Fruit fly (Drosophila melanogaster) whole organism, embryonic: ENCODE results near the gene scrib.

ENCODE experiments used
- CG10267 ChIP-seq: fragments of 200-800 bp; sonication (Bioruptor generic); optimal IDR thresholded peaks from 2 replicates; lab custom pipeline; 2018; ENCODE audit warnings: missing biosample characterization, mild to moderate bottlenecking, missing genetic modification characterization, moderate library complexity
- CG11085 ChIP-seq: fragments of 200-800 bp; sonication (Bioruptor generic); IDR thresholded peaks from 2 replicates; pipeline ENCODE4 v1.3.6; 2022; ENCODE audit warnings: missing biosample characterization, missing genetic modification characterization
- CG11696 ChIP-seq: fragments of 200-800 bp; sonication (Bioruptor generic); IDR thresholded peaks from 2 replicates; pipeline ENCODE4 v1.3.6; 2022; ENCODE audit warnings: missing biosample characterization, missing genetic modification characterization
- CG12219 ChIP-seq: fragments of 200-800 bp; sonication (Bioruptor generic); optimal IDR thresholded peaks from 3 replicates; lab custom pipeline; 2018; ENCODE audit warnings: missing biosample characterization, mild to moderate bottlenecking, missing genetic modification characterization
- CG13624 ChIP-seq: fragments of 200-800 bp; sonication (Bioruptor generic); optimal IDR thresholded peaks from 2 replicates; lab custom pipeline; 2016; ENCODE audit warnings: missing biosample characterization, missing genetic modification characterization
- CG14710 ChIP-seq: fragments of 200-800 bp; sonication (Bioruptor generic); optimal IDR thresholded peaks from 3 replicates; lab custom pipeline; 2019; ENCODE audit warnings: missing biosample characterization, mild to moderate bottlenecking, missing genetic modification characterization, moderate library complexity
- CG14860 ChIP-seq: fragments of 200-800 bp; sonication (Bioruptor generic); IDR thresholded peaks from 3 replicates; pipeline ENCODE4 v1.3.6; 2022; ENCODE audit warnings: missing biosample characterization, missing genetic modification characterization; ENCODE audit not compliant: partially characterized antibody
- CG15073 ChIP-seq: fragments of 200-800 bp; sonication (Bioruptor generic); optimal IDR thresholded peaks from 2 replicates; lab custom pipeline; 2016; ENCODE audit warnings: missing biosample characterization, missing genetic modification characterization
- CG15514 ChIP-seq: fragments of 200-800 bp; sonication (Bioruptor generic); optimal IDR thresholded peaks from 3 replicates; lab custom pipeline; 2017; ENCODE audit warnings: missing biosample characterization, missing genetic modification characterization, mild to moderate bottlenecking, moderate library complexity, missing genetic modification reagents
- CG1603 ChIP-seq: fragments of 200-800 bp; sonication (Bioruptor generic); optimal IDR thresholded peaks from 2 replicates; lab custom pipeline; 2019; ENCODE audit warnings: missing biosample characterization, mild to moderate bottlenecking, missing genetic modification characterization, moderate library complexity
- CG16815 ChIP-seq: fragments of 200-800 bp; sonication (Bioruptor generic); optimal IDR thresholded peaks from 3 replicates; lab custom pipeline; 2017; ENCODE audit warnings: missing biosample characterization, mild to moderate bottlenecking, missing genetic modification characterization
- CG17802 ChIP-seq: fragments of 200-800 bp; sonication (Bioruptor generic); optimal IDR thresholded peaks from 2 replicates; lab custom pipeline; 2018; ENCODE audit warnings: missing biosample characterization, mild to moderate bottlenecking, missing genetic modification characterization, moderate library complexity
- CG18599 ChIP-seq: fragments of 200-800 bp; sonication (Bioruptor generic); optimal IDR thresholded peaks from 3 replicates; lab custom pipeline; 2017; ENCODE audit warnings: missing biosample characterization, missing genetic modification characterization, mild to moderate bottlenecking, moderate library complexity, missing genetic modification reagents
- CG2120 ChIP-seq: fragments of 200-800 bp; sonication (Bioruptor generic); optimal IDR thresholded peaks from 3 replicates; lab custom pipeline; 2016; ENCODE audit warnings: missing biosample characterization, missing genetic modification characterization
- CG30431 ChIP-seq: fragments of 200-800 bp; sonication (Bioruptor generic); optimal IDR thresholded peaks from 2 replicates; lab custom pipeline; 2017; ENCODE audit warnings: missing biosample characterization, missing genetic modification characterization
- CG3407 ChIP-seq: fragments of 200-800 bp; sonication (Bioruptor generic); optimal IDR thresholded peaks from 2 replicates; lab custom pipeline; 2018; ENCODE audit warnings: missing biosample characterization, mild to moderate bottlenecking, missing genetic modification characterization
- CG42726 ChIP-seq: fragments of 200-800 bp; sonication (Bioruptor generic); IDR thresholded peaks from 2 replicates; pipeline ENCODE4 v1.3.6; 2022; ENCODE audit warnings: missing biosample characterization, missing genetic modification characterization; ENCODE audit not compliant: partially characterized antibody
- CG6272 ChIP-seq: fragments of 200-800 bp; sonication (Bioruptor generic); IDR thresholded peaks from 2 replicates; pipeline ENCODE4 v1.3.6; 2022; ENCODE audit warnings: missing biosample characterization, missing genetic modification characterization
- CG6689 ChIP-seq: fragments of 200-800 bp; sonication (Bioruptor generic); IDR thresholded peaks from 2 replicates; pipeline ENCODE4 v1.3.6; 2022; ENCODE audit warnings: missing biosample characterization, missing genetic modification characterization
- CG6854 ChIP-seq: fragments of 200-800 bp; sonication (Bioruptor generic); optimal IDR thresholded peaks from 3 replicates; lab custom pipeline; 2017; ENCODE audit warnings: missing biosample characterization, mild to moderate bottlenecking, missing genetic modification characterization
- CG9215 ChIP-seq: fragments of 200-800 bp; sonication (Bioruptor generic); IDR thresholded peaks from 2 replicates; pipeline ENCODE4 v1.3.6; 2022; ENCODE audit warnings: missing biosample characterization, missing genetic modification characterization
- Deaf1 ChIP-seq: fragments of 200-800 bp; optimal IDR thresholded peaks from 3 replicates; lab custom pipeline; 2019; ENCODE audit warnings: missing biosample characterization, mild to moderate bottlenecking, missing genetic modification characterization, moderate library complexity
- Eip74EF ChIP-seq, 2 experiments: fragments of 200-800 bp in 1 of 2; fragments of >200 bp in 1 of 2; sonication (Bioruptor generic) in 1 of 2; optimal IDR thresholded peaks; 2 replicates each; lab custom pipeline; 2017 to 2019; ENCODE audit warnings: missing biosample characterization in 2 of 2, missing genetic modification characterization in 2 of 2, mild to moderate bottlenecking in 1 of 2, moderate library complexity in 1 of 2
- Fer1 ChIP-seq: fragments of 200-800 bp; sonication (Bioruptor generic); optimal IDR thresholded peaks from 2 replicates; lab custom pipeline; 2017; ENCODE audit warnings: missing biosample characterization, mild to moderate bottlenecking, missing genetic modification characterization
- Hey ChIP-seq: fragments of 200-800 bp; sonication (Bioruptor generic); optimal IDR thresholded peaks from 3 replicates; lab custom pipeline; 2018; ENCODE audit warnings: missing biosample characterization, mild to moderate bottlenecking, missing genetic modification characterization
- Hr78 ChIP-seq, 2 experiments: fragments of 200-800 bp in 1 of 2; fragments of >200 bp in 1 of 2; sonication (Bioruptor generic) in 1 of 2; optimal IDR thresholded peaks; 2 replicates each; lab custom pipeline; 2017 to 2019; ENCODE audit warnings: missing biosample characterization in 2 of 2, missing genetic modification characterization in 2 of 2, mild to moderate bottlenecking in 1 of 2, moderate library complexity in 1 of 2
- NC2α ChIP-seq: fragments of 200-800 bp; sonication (Bioruptor generic); optimal IDR thresholded peaks from 2 replicates; lab custom pipeline; 2016; ENCODE audit warnings: missing biosample characterization, missing genetic modification characterization
- Usf ChIP-seq: fragments of 200-800 bp; sonication (Bioruptor generic); optimal IDR thresholded peaks from 2 replicates; lab custom pipeline; 2017; ENCODE audit warnings: missing genotype, missing biosample characterization, missing genetic modification characterization
- abd-A ChIP-seq: fragments of 200-800 bp; sonication (Bioruptor generic); optimal IDR thresholded peaks from 3 replicates; lab custom pipeline; 2019; ENCODE audit warnings: missing biosample characterization, mild to moderate bottlenecking, missing genetic modification characterization, moderate library complexity
- aop ChIP-seq: fragments of 200-800 bp; sonication (Bioruptor generic); IDR thresholded peaks from 2 replicates; pipeline ENCODE4 v1.3.6; 2022; ENCODE audit warnings: missing biosample characterization, missing genetic modification characterization
- bowl ChIP-seq: fragments of 200-800 bp; sonication (Bioruptor generic); IDR thresholded peaks from 2 replicates; pipeline ENCODE4 v1.3.6; 2022; ENCODE audit warnings: missing biosample characterization, missing genetic modification characterization
- cad ChIP-seq: fragments of >200 bp; optimal IDR thresholded peaks from 2 replicates; lab custom pipeline; 2017; ENCODE audit warnings: missing biosample characterization, missing genetic modification characterization
- crp ChIP-seq, 2 experiments: fragments of 200-800 bp; sonication (Bioruptor generic); optimal IDR thresholded peaks; 2 replicates in 1 of 2; 3 replicates in 1 of 2; lab custom pipeline; 2017; ENCODE audit warnings: missing biosample characterization in 2 of 2, missing genetic modification characterization in 2 of 2, mild to moderate bottlenecking in 1 of 2, moderate library complexity in 1 of 2
- disco-r ChIP-seq: fragments of 200-800 bp; sonication (Bioruptor generic); optimal IDR thresholded peaks from 2 replicates; lab custom pipeline; 2016; ENCODE audit warnings: missing biosample characterization, missing genetic modification characterization
- en ChIP-seq: fragments of 200-800 bp; sonication (Bioruptor generic); optimal IDR thresholded peaks from 2 replicates; lab custom pipeline; 2016; ENCODE audit warnings: missing biosample characterization, missing genetic modification characterization
- eyg ChIP-seq: fragments of 200-800 bp; sonication (Bioruptor generic); optimal IDR thresholded peaks from 3 replicates; lab custom pipeline; 2016; ENCODE audit warnings: missing biosample characterization, missing genetic modification characterization
- gsb-n ChIP-seq: fragments of 200-800 bp; sonication (Bioruptor generic); optimal IDR thresholded peaks from 3 replicates; lab custom pipeline; 2018; ENCODE audit warnings: missing biosample characterization, mild to moderate bottlenecking, missing genetic modification characterization
- ham ChIP-seq: fragments of 200-800 bp; sonication (Bioruptor generic); IDR thresholded peaks from 2 replicates; pipeline ENCODE4 v1.3.6; 2022; ENCODE audit warnings: missing biosample characterization, missing genetic modification characterization
- ind ChIP-seq: fragments of 200-800 bp; sonication (Bioruptor generic); optimal IDR thresholded peaks from 3 replicates; lab custom pipeline; 2016; ENCODE audit warnings: missing biosample characterization, missing genetic modification characterization
- jing ChIP-seq: fragments of 200-800 bp; sonication (Bioruptor generic); optimal IDR thresholded peaks from 2 replicates; lab custom pipeline; 2018; ENCODE audit warnings: missing biosample characterization, mild to moderate bottlenecking, missing genetic modification characterization
- lola ChIP-seq, 3 experiments: fragments of >200 bp in 2 of 3; fragments of 200-800 bp in 1 of 3; sonication (Bioruptor generic) in 1 of 3; optimal IDR thresholded peaks; 2 replicates each; lab custom pipeline; 2017 to 2019; ENCODE audit warnings: missing biosample characterization in 3 of 3, missing genetic modification characterization in 3 of 3, mild to moderate bottlenecking in 1 of 3, moderate library complexity in 1 of 3
- mirr ChIP-seq: fragments of 200-800 bp; sonication (Bioruptor generic); optimal IDR thresholded peaks from 3 replicates; lab custom pipeline; 2018; ENCODE audit warnings: missing biosample characterization, mild to moderate bottlenecking, missing genetic modification characterization
- otp ChIP-seq: fragments of 200-800 bp; sonication (Bioruptor generic); IDR thresholded peaks from 3 replicates; pipeline ENCODE4, ENCODE4 v1.3.6; 2022; ENCODE audit warnings: missing biosample characterization, missing genetic modification characterization
- shn ChIP-seq: fragments of 200-800 bp; sonication (Bioruptor generic); optimal IDR thresholded peaks from 3 replicates; lab custom pipeline; 2016; ENCODE audit warnings: missing biosample characterization, missing genetic modification characterization
- slou ChIP-seq: fragments of 200-800 bp; sonication (Bioruptor generic); optimal IDR thresholded peaks from 3 replicates; lab custom pipeline; 2016; ENCODE audit warnings: missing biosample characterization, missing genetic modification characterization
- so ChIP-seq: fragments of 200-800 bp; sonication (Bioruptor generic); IDR thresholded peaks from 3 replicates; pipeline ENCODE4 v1.3.6; 2022; ENCODE audit warnings: missing biosample characterization, missing genetic modification characterization
- tap ChIP-seq: fragments of 200-800 bp; optimal IDR thresholded peaks from 3 replicates; lab custom pipeline; 2019; ENCODE audit warnings: missing biosample characterization, mild to moderate bottlenecking, missing genetic modification characterization, moderate library complexity
- toy ChIP-seq: fragments of 200-800 bp; sonication (Bioruptor generic); IDR thresholded peaks from 2 replicates; pipeline ENCODE4 v1.3.6; 2022; ENCODE audit warnings: missing biosample characterization, missing genetic modification characterization
- tup ChIP-seq: fragments of 200-800 bp; sonication (Bioruptor generic); optimal IDR thresholded peaks from 2 replicates; lab custom pipeline; 2016; ENCODE audit warnings: missing biosample characterization, mild to moderate bottlenecking, missing genetic modification characterization, moderate library complexity
- vnd ChIP-seq: fragments of 200-800 bp; sonication (Bioruptor generic); IDR thresholded peaks from 3 replicates; pipeline ENCODE4 v1.3.6; 2022; ENCODE audit warnings: missing biosample characterization, missing genetic modification characterization; ENCODE audit not compliant: partially characterized antibody

scrib gene

dm6 chr3R:26536747-26537221 is 634 bp downstream of the scrib start (continued):
- TF ChIP-seq CG42726 (GFP tag; lab: Robert Waterston, UW) (no peak), CG11085 (GFP tag; lab: Robert Waterston, UW) (no peak), CG3407 (GFP tag; lab: Kevin White, UChicago) (no peak), bowl (GFP tag; lab: Robert Waterston, UW) (no peak), Hr78 (GFP tag; optimal IDR thresholded peaks at IDR 0.05; lab: Kevin White, UChicago) (no peak), CG18599 (GFP tag; lab: Kevin White, UChicago) (peak; percentile 63), otp (GFP tag; lab: Robert Waterston, UW) (peak; percentile 44; the same call in 1 of the 3 replicates), ind (peak; percentile 20), crp (GFP tag; optimal IDR thresholded peaks at IDR 0.05; lab: Kevin White, UChicago) (no peak), CG17802 (no peak), abd-A (tag; lab: Kevin White, UChicago) (peak; percentile 32), Hey (tag; lab: Kevin White, UChicago) (no peak), Eip74EF (GFP tag; optimal IDR thresholded peaks at IDR 0.05; lab: Kevin White, UChicago) (no peak), vnd (GFP tag; lab: Robert Waterston, UW) (no peak), CG15073 (GFP tag; lab: Kevin White, UChicago) (no peak), lola (GFP tag; optimal IDR thresholded peaks at IDR 0.05; lab: Kevin White, UChicago) (no peak), Usf (GFP tag; lab: Kevin White, UChicago) (no peak), CG2120 (peak; percentile 54), aop (GFP tag; lab: Robert Waterston, UW) (no peak), so (GFP tag; lab: Robert Waterston, UW) (peak; percentile 42; the same call in 1 of the 3 replicates), gsb-n (tag; lab: Kevin White, UChicago) (no peak), tap (tag; lab: Kevin White, UChicago) (no peak), CG10267 (tag; lab: Kevin White, UChicago) (no peak), eyg (GFP tag; lab: Kevin White, UChicago) (no peak), disco-r (GFP tag; lab: Kevin White, UChicago) (peak; percentile 45), CG9215 (no peak), slou (GFP tag; lab: Kevin White, UChicago) (no peak), CG13624 (GFP tag; lab: Kevin White, UChicago) (no peak), toy (GFP tag; lab: Robert Waterston, UW) (no peak), CG6854 (peak; percentile 14), CG11696 (0 out of 2 replicates have a peak, but pooled peaks have one; percentile 10), Fer1 (peak; percentile 25), jing (no peak), cad (GFP tag; lab: Kevin White, UChicago) (peak; percentile 75), CG14860 (GFP tag; lab: Robert Waterston, UW) (no peak), CG12219 (GFP tag; lab: Kevin White, UChicago) (peak; percentile 26), ham (no peak), shn (GFP tag; lab: Kevin White, UChicago) (peak; percentile 8), CG14710 (tag; lab: Kevin White, UChicago) (no peak), en (GFP tag; lab: Kevin White, UChicago) (no peak), CG15514 (GFP tag; lab: Kevin White, UChicago) (peak; percentile 5), CG16815 (GFP tag; lab: Kevin White, UChicago) (no peak), CG30431 (GFP tag; lab: Kevin White, UChicago) (peak; percentile 28), CG6272 (no peak), Deaf1 (tag; lab: Kevin White, UChicago) (no peak), mirr (GFP tag; lab: Kevin White, UChicago) (no peak), CG6689 (GFP tag; lab: Robert Waterston, UW) (no peak; the same call in 1 of the 2 replicates), NC2α (GFP tag; lab: Kevin White, UChicago) (peak; percentile 0), CG1603 (peak; percentile 30), tup (no peak)
